Fruit fly (Drosophila melanogaster): ENCODE data around the gene Nepl8.
A peak's percentile ranks its signal among the peaks of the same experiment; 100 is the strongest.

The Nepl8 gene

DNA sequence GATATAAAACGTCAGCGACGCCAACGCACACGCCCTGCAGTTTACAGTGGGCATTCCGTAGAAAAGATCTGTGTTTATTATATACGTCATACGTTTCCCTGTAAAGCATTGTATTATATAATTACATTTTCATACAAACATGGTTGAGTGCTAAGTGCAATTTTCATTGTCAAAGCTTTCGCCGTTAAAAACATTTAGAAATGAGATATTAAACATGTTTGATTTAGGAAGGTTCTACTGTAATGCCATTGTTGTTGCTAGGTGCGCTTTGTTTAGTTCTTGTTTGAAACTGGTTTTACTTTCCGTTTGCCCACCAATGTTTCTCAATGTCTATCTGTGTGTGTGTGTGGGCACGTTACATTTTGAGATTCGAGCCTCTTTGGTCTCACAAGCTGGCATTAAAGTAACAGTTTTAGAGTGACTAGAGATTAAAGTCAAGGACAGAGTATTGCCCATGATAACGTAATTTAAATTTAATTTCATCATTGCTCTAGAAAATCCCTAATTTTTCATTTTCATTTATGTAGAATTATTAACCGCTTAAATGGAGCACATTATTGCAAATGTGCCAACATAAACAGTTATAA is 4.8 kb downstream of the Nepl8 start (continued):
- TF ChIP-seq CG5245 (GFP tag; optimal IDR thresholded peaks at IDR 0.05) (peak; percentile 35), stc (GFP tag; IDR thresholded peaks at IDR 0.05) (peak; percentile 58), chn (GFP tag; optimal IDR thresholded peaks at IDR 0.05) (peak; percentile 65), CG12104 (GFP tag; optimal IDR thresholded peaks at IDR 0.05) (peak; percentile 60), tgo (GFP tag; IDR thresholded peaks at IDR 0.05) (peak; percentile 79), Dip2 (GFP tag; IDR thresholded peaks at IDR 0.05) (no peak), CkIIα-i1 (GFP tag; IDR thresholded peaks at IDR 0.05) (no peak), Sry-β (GFP tag; optimal IDR thresholded peaks at IDR 0.05) (no peak), Vsx1 (GFP tag; optimal IDR thresholded peaks at IDR 0.05) (peak; percentile 77), HLH54F (GFP tag; optimal IDR thresholded peaks at IDR 0.05) (peak; percentile 44), CG11398 (GFP tag; optimal IDR thresholded peaks at IDR 0.05) (no peak), Dip3 (GFP tag; optimal IDR thresholded peaks at IDR 0.05) (peak; percentile 10), CG13424 (tag; optimal IDR thresholded peaks at IDR 0.05) (peak; percentile 86), CTCF (GFP tag; optimal IDR thresholded peaks at IDR 0.05) (peak; percentile 27), Opbp (GFP tag; IDR thresholded peaks at IDR 0.05; ENCODE audit: partially characterized antibody) (no peak), Trl (optimal IDR thresholded peaks at IDR 0.05) (no peak), Trl (GFP tag; optimal IDR thresholded peaks at IDR 0.05) (peak; percentile 34), Hr39 (optimal IDR thresholded peaks at IDR 0.05) (no peak), CG9817 (tag; optimal IDR thresholded peaks at IDR 0.05) (peak; percentile 77), trem (tag; optimal IDR thresholded peaks at IDR 0.05) (peak; percentile 69), Ets65A (GFP tag) (peak; percentile 91), CG10462 (GFP tag; optimal IDR thresholded peaks at IDR 0.05) (peak; percentile 26), jing (GFP tag; optimal IDR thresholded peaks at IDR 0.05) (peak; percentile 37), row (GFP tag; IDR thresholded peaks at IDR 0.05) (peak; percentile 93), HLHmδ (GFP tag; optimal IDR thresholded peaks at IDR 0.05) (no peak), D19B (GFP tag; optimal IDR thresholded peaks at IDR 0.05) (peak; percentile 42), CG1603 (tag; optimal IDR thresholded peaks at IDR 0.05) (peak; percentile 87), CG32532 (GFP tag; IDR thresholded peaks at IDR 0.05) (peak; percentile 76), en (GFP tag; optimal IDR thresholded peaks at IDR 0.05) (peak; percentile 10), CG18764 (GFP tag; optimal IDR thresholded peaks at IDR 0.05) (peak; percentile 42), CG18619 (GFP tag; optimal IDR thresholded peaks at IDR 0.05) (peak; percentile 63), Med (GFP tag) (peak; percentile 91), CG6791 (GFP tag; IDR thresholded peaks at IDR 0.05; ENCODE audit: partially characterized antibody) (0 out of 3 replicates have a peak, but pooled peaks have one; percentile 24), NC2β (GFP tag; optimal IDR thresholded peaks at IDR 0.05) (peak; percentile 74), CG6689 (GFP tag; IDR thresholded peaks at IDR 0.05) (peak; percentile 78), Abd-B (GFP tag; optimal IDR thresholded peaks at IDR 0.05) (peak; percentile 71), hbn (GFP tag; IDR thresholded peaks at IDR 0.05; ENCODE audit: partially characterized antibody) (no peak), sisA (GFP tag; IDR thresholded peaks at IDR 0.05) (peak; percentile 61), wor (GFP tag; IDR thresholded peaks at IDR 0.05) (no peak), Nf-YB (GFP tag; optimal IDR thresholded peaks at IDR 0.05) (peak; percentile 67), otp (GFP tag; IDR thresholded peaks at IDR 0.05) (peak; percentile 65; the same call in 2 of the 3 replicates), nau (GFP tag; optimal IDR thresholded peaks at IDR 0.05) (peak; percentile 65), NfI (GFP tag; optimal IDR thresholded peaks at IDR 0.05) (peak; percentile 81), Bteb2 (GFP tag; optimal IDR thresholded peaks at IDR 0.05) (peak; percentile 51), kay (GFP tag; optimal IDR thresholded peaks at IDR 0.05) (peak; percentile 38), pnt (GFP tag; optimal IDR thresholded peaks at IDR 0.05) (peak; percentile 21), Ptx1 (GFP tag; IDR thresholded peaks at IDR 0.05) (peak; percentile 87), CG15269 (tag; optimal IDR thresholded peaks at IDR 0.05) (peak; percentile 87), Dref (GFP tag; IDR thresholded peaks at IDR 0.05) (no peak), CG30403 (GFP tag; optimal IDR thresholded peaks at IDR 0.05) (peak; percentile 79), Aef1 (GFP tag; IDR thresholded peaks at IDR 0.05) (peak; percentile 66), CG15696 (tag; optimal IDR thresholded peaks at IDR 0.05) (peak; percentile 82)

All from whole organism, embryonic.